Fruit fly (Drosophila melanogaster) whole organism: ENCODE measurements around the gene Dbp21E2.

ENCODE experiments used
- CG8478 ChIP-seq: fragments of >200 bp; optimal IDR thresholded peaks from 2 replicates; lab custom pipeline; 2018; ENCODE audit warnings: inconsistent platforms
- Dll ChIP-seq: fragments of >200 bp; optimal IDR thresholded peaks from 2 replicates; lab custom pipeline; 2017
- EcR ChIP-seq, 2 experiments: fragments of >200 bp; optimal IDR thresholded peaks; 2 replicates each; lab custom pipeline; 2017; ENCODE audit warnings: missing biosample characterization in 2 of 2, missing genetic modification characterization in 2 of 2, missing genetic modification reagents in 2 of 2
- pan ChIP-seq: fragments of >200 bp; optimal IDR thresholded peaks from 2 replicates; lab custom pipeline; 2017
- psq ChIP-seq: fragments of >200 bp; optimal IDR thresholded peaks from 2 replicates; lab custom pipeline; 2017
- usp ChIP-seq: fragments of >200 bp; optimal IDR thresholded peaks from 2 replicates; lab custom pipeline; 2017; ENCODE audit warnings: missing biosample characterization, missing genetic modification characterization, mixed read lengths

DNA sequence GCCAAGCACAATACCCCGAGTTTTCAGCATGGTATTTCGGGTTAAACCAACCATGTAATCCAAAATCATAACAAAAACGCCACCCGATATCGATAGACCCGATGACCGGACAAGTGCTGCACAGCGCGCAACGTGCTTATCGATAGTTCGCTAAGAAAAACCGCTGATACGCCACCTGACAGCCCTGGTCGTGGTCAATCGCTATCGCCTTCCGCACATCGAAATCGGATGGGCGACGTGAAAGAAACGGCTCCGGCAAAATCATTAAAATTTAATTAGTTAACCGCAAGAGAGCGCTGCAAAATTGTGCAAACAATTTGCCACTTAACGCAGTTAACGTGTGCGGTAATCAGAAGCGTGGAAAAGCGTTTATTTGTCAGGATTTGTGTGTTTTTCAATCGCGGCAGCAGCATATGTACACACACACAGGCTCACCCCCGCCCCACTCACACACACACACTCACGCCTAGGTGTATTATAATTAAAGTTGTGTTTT, 14.4 kb downstream of the Dbp21E2 start, which contains the start of the genes CG3862 and dock:
- TF ChIP-seq pan (lab: Kevin White, UChicago) (no peak), CG8478 (lab: Kevin White, UChicago) (no peak), Dll (lab: Kevin White, UChicago) (no peak), psq (no peak), EcR (GFP tag; optimal IDR thresholded peaks at IDR 0.05; lab: Kevin White, UChicago) (no peak), usp (no peak)
